Fruit fly (Drosophila melanogaster): ENCODE data around the gene smog.
A peak's percentile ranks its signal among the peaks of the same experiment; 100 is the strongest.

The smog gene

dm6 chr2L:4852605-4853102, at the start of gene smog:
Gene smog, plus strand, starts transcription at chr2L:4852864.
- peak in 1 of 2 experiments; percentile 23 for TF ChIP-seq CTCF (optimal IDR thresholded peaks at IDR 0.05)
- no peak for TF ChIP-seq CG8478 (optimal IDR thresholded peaks at IDR 0.05)

- TF ChIP-seq CG8478 (optimal IDR thresholded peaks at IDR 0.05) (no peak), CTCF (optimal IDR thresholded peaks at IDR 0.05) (no peak)
These were observed 46.6 kb upstream of the smog start for dm6 chr2L:4806109-4806508.

dm6 chr2L:4807953-4808604, 44.6 kb upstream of the smog start:
- TF ChIP-seq CTCF (optimal IDR thresholded peaks at IDR 0.05), result no peak
- no peak for TF ChIP-seq CG8478 (optimal IDR thresholded peaks at IDR 0.05)

- peak in 1 of 2 experiments; percentile 23 for TF ChIP-seq CTCF (optimal IDR thresholded peaks at IDR 0.05)
- TF ChIP-seq CG8478 (optimal IDR thresholded peaks at IDR 0.05), result no peak
These were observed 42.5 kb upstream of the smog start for dm6 chr2L:4810044-4810609.

dm6 chr2L:4810697-4811490, 41.8 kb upstream of the smog start:
- TF ChIP-seq CTCF (optimal IDR thresholded peaks at IDR 0.05) (no peak), CG8478 (optimal IDR thresholded peaks at IDR 0.05) (no peak)

- TF ChIP-seq CTCF (optimal IDR thresholded peaks at IDR 0.05), result no peak
- no peak for TF ChIP-seq CG8478 (optimal IDR thresholded peaks at IDR 0.05)
These were observed 41.1 kb upstream of the smog start for dm6 chr2L:4811491-4812058.

dm6 chr2L:4812261-4813022, 40.2 kb upstream of the smog start, which contains the start of gene CG15629:
Gene CG15629, plus strand, starts transcription at chr2L:4813009.
- TF ChIP-seq CG8478 (optimal IDR thresholded peaks at IDR 0.05) (no peak), CTCF (optimal IDR thresholded peaks at IDR 0.05) (no peak)

dm6 chr2L:4813023-4813339, 39.7 kb upstream of the smog start:
- TF ChIP-seq CG8478 (optimal IDR thresholded peaks at IDR 0.05), result no peak

- no peak for TF ChIP-seq CG8478 (optimal IDR thresholded peaks at IDR 0.05)
- TF ChIP-seq CTCF (optimal IDR thresholded peaks at IDR 0.05), result no peak
These were observed 34.6 kb upstream of the smog start, which contains the start of gene CG3225 for dm6 chr2L:4818056-4818455. Gene CG3225, minus strand, starts transcription at chr2L:4818245.

dm6 chr2L:4819995-4820394, 32.7 kb upstream of the smog start:
- no peak for TF ChIP-seq CG8478 (optimal IDR thresholded peaks at IDR 0.05)
- no peak for TF ChIP-seq CTCF (optimal IDR thresholded peaks at IDR 0.05)

dm6 chr2L:4820448-4821318, 32.0 kb upstream of the smog start:
- TF ChIP-seq CTCF (optimal IDR thresholded peaks at IDR 0.05), result no peak
- TF ChIP-seq CG8478 (optimal IDR thresholded peaks at IDR 0.05), result no peak

- TF ChIP-seq CTCF (optimal IDR thresholded peaks at IDR 0.05), result no peak
- no peak for TF ChIP-seq CG8478 (optimal IDR thresholded peaks at IDR 0.05)
These were observed 31.3 kb upstream of the smog start for dm6 chr2L:4821319-4821717.

- no peak for TF ChIP-seq CTCF (optimal IDR thresholded peaks at IDR 0.05)
- no peak for TF ChIP-seq CG8478 (optimal IDR thresholded peaks at IDR 0.05)
These were observed 30.9 kb upstream of the smog start, which contains the start of gene CG15628 for dm6 chr2L:4821757-4822156. Gene CG15628, plus strand, starts transcription at chr2L:4821774.

dm6 chr2L:4822258-4822657, 30.4 kb upstream of the smog start:
- TF ChIP-seq CG8478 (optimal IDR thresholded peaks at IDR 0.05), result no peak
- no peak for TF ChIP-seq CTCF (optimal IDR thresholded peaks at IDR 0.05)
